Worm (Caenorhabditis elegans) whole organism, mixed stage, embryonic: ENCODE results near the gene trpp-6.
A peak's percentile ranks its signal among the peaks of the same experiment; 100 is the strongest.

Source experiments
- M03D4.4 ChIP-seq: sonication (generic microtip); optimal IDR thresholded peaks from 2 replicates; lab custom pipeline; 2017; ENCODE audit warnings: mild to moderate bottlenecking, missing genetic modification characterization, missing compliant biosample characterization
- bed-3 ChIP-seq: fragments of 200-800 bp; sonication (Bioruptor generic); optimal IDR thresholded peaks from 3 replicates; lab custom pipeline; 2018; ENCODE audit warnings: mild to moderate bottlenecking, missing genetic modification characterization, moderate library complexity, missing compliant biosample characterization
- blmp-1 ChIP-seq: fragments of 150-350 bp; optimal IDR thresholded peaks from 2 replicates; lab custom pipeline; 2014; ENCODE audit warnings: missing biosample characterization, missing genetic modification characterization
- ceh-39 ChIP-seq: fragments of 150-350 bp; optimal IDR thresholded peaks from 2 replicates; lab custom pipeline; 2014; ENCODE audit warnings: missing biosample characterization, missing genetic modification characterization
- ceh-43 ChIP-seq: fragments of 200-800 bp; sonication (Bioruptor generic); optimal IDR thresholded peaks from 2 replicates; lab custom pipeline; 2018; ENCODE audit warnings: mild to moderate bottlenecking, missing genetic modification characterization, moderate library complexity, missing compliant biosample characterization
- ceh-83 ChIP-seq: fragments of 200-800 bp; sonication (Bioruptor generic); optimal IDR thresholded peaks from 2 replicates; lab custom pipeline; 2018; ENCODE audit warnings: mild to moderate bottlenecking, missing genetic modification characterization, missing compliant biosample characterization
- ces-1 ChIP-seq: fragments of 150-350 bp; optimal IDR thresholded peaks from 2 replicates; lab custom pipeline; 2014; ENCODE audit warnings: missing biosample characterization, missing genetic modification reagents, missing genetic modification characterization
- cnd-1 ChIP-seq: fragments of 200-800 bp; sonication (Bioruptor generic); optimal IDR thresholded peaks from 2 replicates; lab custom pipeline; 2018; ENCODE audit warnings: mild to moderate bottlenecking, missing genetic modification characterization, missing compliant biosample characterization
- drap-1 ChIP-seq: fragments of 200-800 bp; sonication (Bioruptor generic); optimal IDR thresholded peaks from 3 replicates; lab custom pipeline; 2018; ENCODE audit warnings: mild to moderate bottlenecking, missing genetic modification characterization, missing compliant biosample characterization
- elt-1 ChIP-seq: sonication (generic microtip); optimal IDR thresholded peaks from 2 replicates; lab custom pipeline; 2017; ENCODE audit warnings: missing genetic modification characterization, mild to moderate bottlenecking, missing compliant biosample characterization, antibody characterized with exemption, moderate library complexity, borderline replicate concordance; ENCODE audit not compliant: insufficient read depth
- elt-3 ChIP-seq: fragments of 150-350 bp; optimal IDR thresholded peaks from 2 replicates; lab custom pipeline; 2014; ENCODE audit warnings: missing biosample characterization, missing genetic modification characterization
- flh-1 ChIP-seq: fragments of 200-800 bp; sonication (Bioruptor generic); optimal IDR thresholded peaks from 2 replicates; lab custom pipeline; 2018; ENCODE audit warnings: mild to moderate bottlenecking, missing genetic modification characterization, moderate library complexity, missing compliant biosample characterization
- ham-2 ChIP-seq: fragments of 200-800 bp; sonication (Bioruptor generic); optimal IDR thresholded peaks from 2 replicates; lab custom pipeline; 2018; ENCODE audit warnings: mild to moderate bottlenecking, missing genetic modification characterization, missing compliant biosample characterization
- hlh-1 ChIP-seq: fragments of 150-350 bp; optimal IDR thresholded peaks from 2 replicates; lab custom pipeline; 2014; ENCODE audit warnings: missing biosample characterization, missing genetic modification reagents, missing genetic modification characterization
- lin-13 ChIP-seq: fragments of 150-350 bp; optimal IDR thresholded peaks from 2 replicates; lab custom pipeline; 2014; ENCODE audit warnings: missing biosample characterization, missing genetic modification characterization
- lin-32 ChIP-seq: fragments of 200-800 bp; sonication (Bioruptor generic); optimal IDR thresholded peaks from 2 replicates; lab custom pipeline; 2018; ENCODE audit warnings: mild to moderate bottlenecking, missing genetic modification characterization, missing compliant biosample characterization
- lsy-2 ChIP-seq: fragments of 150-350 bp; optimal IDR thresholded peaks from 2 replicates; lab custom pipeline; 2014; ENCODE audit warnings: missing biosample characterization, missing genetic modification characterization
- mep-1 ChIP-seq: fragments of 150-350 bp; optimal IDR thresholded peaks from 2 replicates; lab custom pipeline; 2017; ENCODE audit warnings: missing biosample characterization, missing genetic modification reagents, missing genetic modification characterization, inconsistent platforms
- mls-2 ChIP-seq: sonication (generic microtip); optimal IDR thresholded peaks from 2 replicates; lab custom pipeline; 2016; ENCODE audit warnings: mild to moderate bottlenecking, missing genetic modification characterization, moderate library complexity, missing compliant biosample characterization
- nhr-2 ChIP-seq: fragments of 150-350 bp; optimal IDR thresholded peaks from 2 replicates; lab custom pipeline; 2014; ENCODE audit warnings: missing biosample characterization, missing genetic modification characterization
- nhr-237 ChIP-seq: fragments of 150-350 bp; optimal IDR thresholded peaks from 2 replicates; lab custom pipeline; 2014; ENCODE audit warnings: missing biosample characterization, missing genetic modification characterization
- nhr-28 ChIP-seq: fragments of 150-350 bp; optimal IDR thresholded peaks from 2 replicates; lab custom pipeline; 2014; ENCODE audit warnings: missing biosample characterization, missing genetic modification characterization
- nhr-76 ChIP-seq: sonication (generic microtip); optimal IDR thresholded peaks from 2 replicates; lab custom pipeline; 2017; ENCODE audit warnings: missing biosample characterization, missing genetic modification characterization
- pha-4 ChIP-seq: fragments of 150-350 bp; optimal IDR thresholded peaks from 2 replicates; lab custom pipeline; 2018; ENCODE audit warnings: missing biosample characterization, missing genetic modification reagents, missing genetic modification characterization
- sem-2 ChIP-seq: fragments of 200-800 bp; sonication (Bioruptor generic); optimal IDR thresholded peaks from 2 replicates; lab custom pipeline; 2018; ENCODE audit warnings: mild to moderate bottlenecking, missing genetic modification characterization, missing compliant biosample characterization
- snpc-4 ChIP-seq: fragments of 150-350 bp; optimal IDR thresholded peaks from 2 replicates; lab custom pipeline; 2014; ENCODE audit warnings: missing biosample characterization, missing genetic modification characterization
- sptf-1 ChIP-seq: sonication (generic microtip); optimal IDR thresholded peaks from 2 replicates; lab custom pipeline; 2017; ENCODE audit warnings: mild to moderate bottlenecking, missing genetic modification characterization, moderate library complexity, missing compliant biosample characterization
- tbx-8 ChIP-seq: fragments of 200-800 bp; sonication (Bioruptor generic); optimal IDR thresholded peaks from 2 replicates; lab custom pipeline; 2018; ENCODE audit warnings: mild to moderate bottlenecking, missing genetic modification characterization, moderate library complexity, missing compliant biosample characterization
- unc-120 ChIP-seq: sonication (generic microtip); optimal IDR thresholded peaks from 2 replicates; lab custom pipeline; 2017; ENCODE audit warnings: missing genetic modification characterization, missing compliant biosample characterization; ENCODE audit not compliant: poor library complexity, severe bottlenecking
- unc-62 ChIP-seq: fragments of 150-350 bp; optimal IDR thresholded peaks from 2 replicates; lab custom pipeline; 2014; ENCODE audit warnings: missing biosample characterization, missing genetic modification reagents, missing genetic modification characterization
- zip-8 ChIP-seq: fragments of 150-350 bp; optimal IDR thresholded peaks from 2 replicates; lab custom pipeline; 2014; ENCODE audit warnings: missing biosample characterization, missing genetic modification characterization
- ztf-11 ChIP-seq: fragments of 150-350 bp; optimal IDR thresholded peaks from 2 replicates; lab custom pipeline; 2014; ENCODE audit warnings: missing biosample characterization, missing genetic modification characterization

trpp-6 gene

DNA sequence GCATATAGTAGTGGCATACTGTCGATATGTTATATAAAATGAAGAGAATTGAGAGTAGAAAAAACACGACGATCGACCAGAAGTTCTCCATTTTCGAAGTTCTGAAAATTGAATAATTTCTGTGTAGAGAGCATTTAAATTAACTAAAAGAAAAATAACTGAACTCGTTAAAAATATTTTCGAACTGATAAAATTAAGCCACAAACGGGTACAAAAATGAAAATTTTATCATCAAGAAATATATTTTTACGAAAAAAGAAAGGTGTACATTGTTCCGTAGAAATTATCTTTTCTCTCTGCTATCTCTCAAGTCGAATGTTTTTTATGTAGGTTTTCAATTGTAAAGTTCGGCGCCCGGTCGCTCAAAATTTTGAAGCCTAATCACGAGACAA is 39.3 kb downstream of the trpp-6 start, which contains the start of gene acl-2:
Gene acl-2, minus strand, starts transcription at position 101 of the 392 bp plus-strand sequence.
- no peak for TF ChIP-seq flh-1 (GFP tag; lab: Kevin White, UChicago)

DNA sequence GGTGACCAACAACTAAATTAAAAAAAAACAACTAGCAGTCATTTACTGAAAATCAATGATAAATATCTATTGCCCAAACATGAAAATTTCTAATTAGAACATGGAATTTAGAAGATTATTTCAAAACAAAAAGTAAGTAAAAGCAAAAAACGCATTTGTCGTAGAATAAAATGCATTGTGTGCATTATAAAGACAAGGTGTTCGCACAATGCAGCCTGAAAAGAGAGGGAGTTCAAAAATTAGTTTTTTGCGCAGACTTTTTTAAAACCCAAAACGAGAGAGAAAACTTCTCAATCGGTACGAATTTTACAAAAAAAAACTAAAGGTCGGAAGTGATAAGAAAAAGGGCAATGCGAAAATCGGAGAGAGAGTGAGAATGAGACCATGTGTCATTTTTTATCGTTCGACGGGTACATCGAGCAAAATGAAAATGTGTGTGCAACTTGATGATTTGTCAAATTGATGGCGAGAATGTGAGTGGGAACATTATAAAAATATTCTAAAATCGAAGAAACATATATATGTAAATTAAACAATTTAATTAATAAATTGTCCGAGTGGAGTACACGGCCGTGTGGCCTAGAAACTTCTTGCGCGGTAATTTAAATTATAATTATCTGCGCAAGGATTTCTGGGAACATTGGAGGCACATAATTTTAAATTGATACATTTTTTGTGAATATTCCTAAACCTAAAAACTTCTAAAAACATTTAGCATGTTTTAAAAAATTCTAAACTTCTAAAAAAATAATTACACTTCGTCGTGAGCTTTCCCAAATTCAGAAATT is 39.9 kb downstream of the trpp-6 start:
- TF ChIP-seq tbx-8 (GFP tag; lab: Kevin White, UChicago) (no peak), lsy-2 (tag; lab: Kevin White, UChicago) (peak; percentile 3), ces-1 (GFP tag; lab: Kevin White, UChicago) (peak; percentile 23), ztf-11 (tag; lab: Kevin White, UChicago) (no peak), ceh-43 (GFP tag; lab: Kevin White, UChicago) (peak; percentile 4), ceh-39 (no peak), nhr-237 (peak; percentile 32), cnd-1 (tag; lab: Kevin White, UChicago) (no peak)

DNA sequence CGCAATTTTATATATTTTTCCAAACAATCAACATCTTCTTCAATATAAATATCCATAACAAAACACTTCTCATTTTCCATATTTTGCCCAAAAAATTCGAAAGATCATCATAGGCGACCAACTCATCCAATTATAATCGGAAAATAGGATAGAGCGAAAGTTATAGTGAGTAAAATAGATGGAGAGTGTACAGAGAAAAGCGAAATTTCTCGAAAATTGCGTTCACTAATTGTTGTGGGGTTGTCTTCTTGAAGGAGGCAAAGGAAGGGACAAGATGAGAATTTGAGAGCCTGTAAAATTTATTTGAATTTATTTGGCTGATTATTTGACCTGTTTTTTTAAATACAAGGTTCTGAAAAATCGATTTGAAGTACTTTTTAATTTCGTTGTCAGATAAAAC is 43.9 kb downstream of the trpp-6 start:
- TF ChIP-seq elt-1 (tag; lab: Kevin White, UChicago) (no peak), ceh-43 (GFP tag; lab: Kevin White, UChicago) (peak; percentile 30), ham-2 (GFP tag; lab: Kevin White, UChicago) (no peak), blmp-1 (tag; lab: Kevin White, UChicago) (peak; percentile 94), ces-1 (GFP tag; lab: Kevin White, UChicago) (peak; percentile 79)
- TF ChIP-seq, all 35 proteins: peak for 3

DNA sequence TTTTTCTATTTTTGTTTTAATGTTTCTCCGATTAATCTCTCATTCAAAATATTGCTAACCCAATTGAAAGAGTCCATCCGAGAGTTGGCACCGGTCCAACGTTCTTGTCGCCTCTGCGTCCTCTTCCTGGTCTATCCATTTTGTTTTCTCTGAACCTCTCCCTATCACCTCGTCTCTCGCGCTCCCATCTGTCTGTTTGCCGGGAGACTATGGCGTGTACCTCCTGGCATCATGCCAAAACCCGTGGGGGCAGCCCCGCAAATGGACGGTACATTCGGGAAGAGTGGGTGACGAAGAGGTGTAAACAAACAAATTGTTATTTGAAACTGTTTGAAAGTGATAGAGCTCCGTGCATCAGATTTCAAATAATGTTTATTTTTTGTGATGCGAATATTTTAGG is 44.6 kb downstream of the trpp-6 start, which contains the start of gene T06E8.2:
Gene T06E8.2, minus strand, starts transcription at position 139 of the 400 bp plus-strand sequence.
- peak; percentile 22 for TF ChIP-seq ces-1 (GFP tag; lab: Kevin White, UChicago)
- peak; percentile 56 for TF ChIP-seq unc-120 (tag; lab: Kevin White, UChicago)
- peak; percentile 82 for TF ChIP-seq cnd-1 (tag; lab: Kevin White, UChicago)
- TF ChIP-seq ceh-43 (GFP tag; lab: Kevin White, UChicago), result no peak
- TF ChIP-seq lin-32 (GFP tag; lab: Kevin White, UChicago), result peak; percentile 71
- TF ChIP-seq tbx-8 (GFP tag; lab: Kevin White, UChicago), result no peak
- TF ChIP-seq ham-2 (GFP tag; lab: Kevin White, UChicago), result peak; percentile 7
- TF ChIP-seq ceh-83 (GFP tag; lab: Kevin White, UChicago), result peak; percentile 5

DNA sequence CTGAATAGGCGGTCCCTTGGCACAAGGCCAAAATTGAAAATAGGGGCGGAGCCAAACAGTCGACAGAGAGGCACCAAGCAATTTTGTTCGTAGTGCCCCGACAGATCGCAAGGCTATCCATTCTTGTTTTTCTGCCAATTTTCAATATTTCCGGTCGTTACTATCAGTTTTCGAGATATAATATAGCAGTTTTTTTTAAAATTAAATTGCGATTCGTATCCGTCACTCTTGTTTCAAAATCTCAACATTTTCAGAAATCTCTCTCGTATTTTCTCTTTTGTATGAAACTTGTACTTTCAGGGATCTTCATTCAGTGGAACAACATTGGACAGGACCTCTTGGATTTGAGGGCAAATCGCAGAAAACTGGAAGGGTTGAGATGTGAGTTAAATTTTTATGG is 45.3 kb downstream of the trpp-6 start, which contains the start of gene F57A8.1:
Gene F57A8.1, plus strand, starts transcription at position 301 of the 400 bp plus-strand sequence.
- TF ChIP-seq nhr-237, result no peak
- TF ChIP-seq lin-32 (GFP tag; lab: Kevin White, UChicago), result no peak
- TF ChIP-seq ceh-39, result no peak
- no peak for TF ChIP-seq bed-3 (GFP tag; lab: Kevin White, UChicago)
- no peak for TF ChIP-seq drap-1 (GFP tag; lab: Kevin White, UChicago)
- TF ChIP-seq ham-2 (GFP tag; lab: Kevin White, UChicago), result no peak
- TF ChIP-seq lsy-2 (tag; lab: Kevin White, UChicago), result no peak
- TF ChIP-seq pha-4 (tag; lab: Kevin White, UChicago), result no peak
- no peak for TF ChIP-seq sem-2 (GFP tag; lab: Kevin White, UChicago)
- no peak for TF ChIP-seq sptf-1 (tag; lab: Kevin White, UChicago)
- TF ChIP-seq elt-3, result no peak
- TF ChIP-seq zip-8 (tag; lab: Kevin White, UChicago), result no peak
- no peak for TF ChIP-seq ztf-11 (tag; lab: Kevin White, UChicago)
- no peak for TF ChIP-seq M03D4.4 (tag; lab: Kevin White, UChicago)
- no peak for TF ChIP-seq elt-1 (tag; lab: Kevin White, UChicago)

DNA sequence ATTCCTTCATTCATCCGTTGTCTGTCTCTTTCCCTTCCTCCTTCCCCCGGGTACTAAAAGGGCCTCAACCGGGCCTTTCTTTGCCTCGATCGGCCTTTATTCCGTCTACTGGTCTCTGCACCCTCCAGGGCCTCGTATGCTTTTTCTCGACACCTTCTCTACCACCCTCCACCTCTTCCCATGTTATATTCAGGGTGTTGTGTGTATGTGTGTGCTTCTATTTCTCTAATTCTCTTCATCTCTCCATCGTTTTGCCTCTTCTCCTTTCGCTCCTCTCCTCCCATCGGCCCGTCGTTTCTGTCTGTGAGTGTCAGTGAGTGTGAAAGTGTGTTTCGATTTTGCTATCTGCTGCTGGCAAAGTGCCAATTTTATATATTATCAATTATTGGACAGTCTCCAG is 48.1 kb downstream of the trpp-6 start:
- TF ChIP-seq unc-62 (GFP tag; lab: Kevin White, UChicago) (peak; percentile 49), sem-2 (GFP tag; lab: Kevin White, UChicago) (no peak), lin-32 (GFP tag; lab: Kevin White, UChicago) (no peak), hlh-1 (tag; lab: Kevin White, UChicago) (peak; percentile 60), mep-1 (tag; lab: Kevin White, UChicago) (peak; percentile 50), zip-8 (tag; lab: Kevin White, UChicago) (no peak), nhr-76 (tag; lab: Kevin White, UChicago) (no peak), ceh-39 (peak; percentile 29), nhr-28 (tag; lab: Kevin White, UChicago) (no peak), ceh-43 (GFP tag; lab: Kevin White, UChicago) (no peak), bed-3 (GFP tag; lab: Kevin White, UChicago) (peak; percentile 20), ztf-11 (tag; lab: Kevin White, UChicago) (no peak), nhr-2 (peak; percentile 67), M03D4.4 (tag; lab: Kevin White, UChicago) (peak; percentile 10), lsy-2 (tag; lab: Kevin White, UChicago) (peak; percentile 74), mls-2 (tag; lab: Kevin White, UChicago) (peak; percentile 63), cnd-1 (tag; lab: Kevin White, UChicago) (peak; percentile 11), nhr-237 (peak; percentile 15), unc-120 (tag; lab: Kevin White, UChicago) (peak; percentile 78), blmp-1 (tag; lab: Kevin White, UChicago) (no peak), ceh-83 (GFP tag; lab: Kevin White, UChicago) (no peak), ces-1 (GFP tag; lab: Kevin White, UChicago) (peak; percentile 58), lin-13 (tag; lab: Kevin White, UChicago) (peak; percentile 69), sptf-1 (tag; lab: Kevin White, UChicago) (peak; percentile 68), elt-3 (no peak), ham-2 (GFP tag; lab: Kevin White, UChicago) (peak; percentile 41), snpc-4 (tag; lab: Kevin White, UChicago) (no peak)
